Worm (Caenorhabditis elegans): ENCODE data around the gene abu-10.

The abu-10 gene

ce11 chrX:3835632-3836031 is 37.6 kb downstream of the abu-10 start:
- TF ChIP-seq hmbx-1 (tag; optimal IDR thresholded peaks at IDR 0.05) (no peak), ama-1 (optimal IDR thresholded peaks at IDR 0.05) (no peak), F13C5.2 (tag; optimal IDR thresholded peaks at IDR 0.05) (no peak)

ce11 chrX:3837752-3838159 is 39.8 kb downstream of the abu-10 start:
- TF ChIP-seq sea-1 (GFP tag; conservative IDR thresholded peaks at IDR 0.05) (no peak), tbx-37 (GFP tag; conservative IDR thresholded peaks at IDR 0.05) (no peak), ceh-13 (GFP tag; optimal IDR thresholded peaks at IDR 0.05) (no peak), ceh-36 (tag; optimal IDR thresholded peaks at IDR 0.05) (no peak)

DNA sequence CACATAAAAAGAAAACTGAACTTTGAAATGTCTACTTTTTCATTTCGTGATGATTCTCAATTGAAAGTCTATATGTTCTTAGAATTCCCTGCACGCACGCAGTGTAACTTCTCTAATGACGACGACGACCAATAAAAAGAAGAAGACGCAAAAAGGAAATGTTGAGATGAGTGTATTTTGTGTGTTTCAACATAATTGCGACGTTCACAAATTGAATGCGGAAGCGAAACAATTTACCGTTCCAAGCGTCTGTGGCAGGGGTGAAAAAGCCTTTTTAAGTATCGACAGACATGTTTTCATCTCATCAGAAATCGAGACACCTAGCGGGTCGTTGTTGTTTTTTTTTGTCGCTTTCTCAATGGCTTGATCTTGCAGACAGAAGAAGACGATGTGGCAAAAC is 40.7 kb downstream of the abu-10 start:
- TF ChIP-seq pes-1 (GFP tag; IDR thresholded peaks at IDR 0.05) (no peak), hmg-4 (GFP tag; optimal IDR thresholded peaks at IDR 0.05) (no peak), ets-7 (tag; optimal IDR thresholded peaks at IDR 0.05) (no peak), ceh-13 (GFP tag; optimal IDR thresholded peaks at IDR 0.05) (no peak), ceh-36 (tag; optimal IDR thresholded peaks at IDR 0.05) (no peak), F13C5.2 (tag; optimal IDR thresholded peaks at IDR 0.05) (no peak), sea-1 (GFP tag; conservative IDR thresholded peaks at IDR 0.05) (no peak), tbx-11 (GFP tag; IDR thresholded peaks at IDR 0.05) (no peak), flt-1 (GFP tag; IDR thresholded peaks at IDR 0.05) (no peak), scrt-1 (GFP tag; IDR thresholded peaks at IDR 0.05) (no peak), aly-1 (tag; optimal IDR thresholded peaks at IDR 0.05) (no peak), B0310.2 (tag; optimal IDR thresholded peaks at IDR 0.05) (no peak), tbx-37 (GFP tag; conservative IDR thresholded peaks at IDR 0.05) (no peak), hnd-1 (tag; optimal IDR thresholded peaks at IDR 0.05) (no peak)

DNA sequence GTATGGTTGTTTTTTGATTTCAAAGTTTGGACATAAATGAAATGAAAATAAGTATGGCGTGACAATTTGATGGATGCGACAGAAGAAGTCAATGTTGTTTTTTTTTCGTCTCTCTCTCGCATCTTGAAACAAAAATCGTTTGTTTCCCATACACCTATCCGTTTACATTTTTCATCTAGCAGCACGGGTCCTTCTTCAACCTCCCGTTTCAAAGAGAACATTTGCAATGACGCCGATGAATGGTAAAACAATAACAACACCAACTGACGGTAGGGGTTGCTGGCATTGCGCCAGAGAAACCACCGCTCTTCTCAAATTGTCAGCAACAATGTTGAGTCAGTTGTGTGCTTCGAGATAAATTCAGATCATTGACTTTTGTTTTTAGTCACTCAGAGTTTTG is 41.2 kb downstream of the abu-10 start:
- TF ChIP-seq aly-1 (tag; optimal IDR thresholded peaks at IDR 0.05) (no peak), ceh-36 (tag; optimal IDR thresholded peaks at IDR 0.05) (no peak), ceh-13 (GFP tag; optimal IDR thresholded peaks at IDR 0.05) (no peak), tbx-11 (GFP tag; IDR thresholded peaks at IDR 0.05) (no peak), pes-1 (GFP tag; IDR thresholded peaks at IDR 0.05) (no peak), tra-4 (tag; optimal IDR thresholded peaks at IDR 0.05) (no peak), ets-7 (tag; optimal IDR thresholded peaks at IDR 0.05) (no peak)

DNA sequence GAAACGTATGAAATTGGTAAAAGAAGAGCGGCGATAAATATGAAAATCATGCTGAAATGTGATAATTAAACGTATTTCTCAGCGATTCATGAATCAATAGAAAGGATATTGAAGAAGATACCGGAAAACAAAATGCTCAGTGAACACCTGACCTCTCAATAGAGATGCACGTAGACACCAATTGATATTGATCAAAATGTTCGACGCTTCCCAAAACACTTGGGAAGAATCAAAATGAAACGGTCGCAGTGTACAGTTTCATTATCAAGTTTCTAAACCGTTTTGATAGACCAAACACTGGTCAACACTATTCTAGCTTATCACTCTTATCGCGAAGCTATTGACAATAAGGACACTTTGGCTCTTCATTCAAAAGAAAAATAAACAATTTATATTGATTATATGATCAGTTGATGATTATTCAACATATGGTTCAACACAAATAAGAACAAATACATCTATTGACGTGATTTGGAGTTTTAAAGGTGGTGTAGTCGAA is 44.5 kb downstream of the abu-10 start, which contains the start of gene ttr-48:
Gene ttr-48 (minus strand): TSS at position 51 of the 499 bp plus-strand sequence.
- TF ChIP-seq tbx-11 (GFP tag; IDR thresholded peaks at IDR 0.05) (no peak), ceh-13 (GFP tag; optimal IDR thresholded peaks at IDR 0.05) (no peak), sea-1 (GFP tag; conservative IDR thresholded peaks at IDR 0.05) (no peak), F13C5.2 (tag; optimal IDR thresholded peaks at IDR 0.05) (no peak), tbx-37 (GFP tag; conservative IDR thresholded peaks at IDR 0.05) (no peak), aly-1 (tag; optimal IDR thresholded peaks at IDR 0.05) (no peak), hmbx-1 (tag; optimal IDR thresholded peaks at IDR 0.05) (no peak), ama-1 (optimal IDR thresholded peaks at IDR 0.05) (no peak), B0310.2 (tag; optimal IDR thresholded peaks at IDR 0.05) (no peak), flt-1 (GFP tag; IDR thresholded peaks at IDR 0.05) (no peak), hmg-4 (GFP tag; optimal IDR thresholded peaks at IDR 0.05) (no peak), pes-1 (GFP tag; IDR thresholded peaks at IDR 0.05) (no peak), ceh-36 (tag; optimal IDR thresholded peaks at IDR 0.05) (no peak), hnd-1 (tag; optimal IDR thresholded peaks at IDR 0.05) (no peak), ets-7 (tag; optimal IDR thresholded peaks at IDR 0.05) (no peak)
